Fruit fly (Drosophila melanogaster): Measurements from ENCODE around the gene tal-2A.

Gene tal-2A

dm6 chr3R:13850992-13851391, 38.1 kb downstream of the tal-2A start:
- TF ChIP-seq CG17186 (GFP tag; optimal IDR thresholded peaks at IDR 0.05): no peak
- TF ChIP-seq Dip2 (GFP tag; IDR thresholded peaks at IDR 0.05): no peak
- no peak for TF ChIP-seq rib (GFP tag; IDR thresholded peaks at IDR 0.05)
- TF ChIP-seq schlank (tag; optimal IDR thresholded peaks at IDR 0.05): no peak
- TF ChIP-seq salm (tag; optimal IDR thresholded peaks at IDR 0.05): no peak
- TF ChIP-seq eve (GFP tag; optimal IDR thresholded peaks at IDR 0.05): no peak
- TF ChIP-seq nmo (GFP tag; optimal IDR thresholded peaks at IDR 0.05): no peak
- no peak for TF ChIP-seq dati (GFP tag; IDR thresholded peaks at IDR 0.05)
- no peak for TF ChIP-seq CG10654 (GFP tag; optimal IDR thresholded peaks at IDR 0.05)
- TF ChIP-seq CG1792 (GFP tag; optimal IDR thresholded peaks at IDR 0.05): no peak
- no peak for TF ChIP-seq kah (GFP tag; optimal IDR thresholded peaks at IDR 0.05)
- TF ChIP-seq tna (GFP tag; IDR thresholded peaks at IDR 0.05; ENCODE audit: partially characterized antibody): no peak
- TF ChIP-seq Side (GFP tag; optimal IDR thresholded peaks at IDR 0.05): no peak
- TF ChIP-seq Hsf (GFP tag; optimal IDR thresholded peaks at IDR 0.05): no peak
- TF ChIP-seq Dll (GFP tag; IDR thresholded peaks at IDR 0.05; ENCODE audit: partially characterized antibody): no peak

- TF ChIP-seq tna (GFP tag; IDR thresholded peaks at IDR 0.05; ENCODE audit: partially characterized antibody) (no peak), nmo (GFP tag; optimal IDR thresholded peaks at IDR 0.05) (no peak), CG14441 (GFP tag; IDR thresholded peaks at IDR 0.05) (no peak), CG4617 (GFP tag; optimal IDR thresholded peaks at IDR 0.05; ENCODE audit: borderline replicate concordance) (no peak), wor (GFP tag; IDR thresholded peaks at IDR 0.05) (no peak), CG3838 (GFP tag; optimal IDR thresholded peaks at IDR 0.05) (no peak)
Observed at dm6 chr3R:13855354-13855753, 42.4 kb downstream of the tal-2A start, which contains the start of gene CG14362. CG14362 (minus strand) TSS chr3R:13855454.

- no peak for TF ChIP-seq Scr (GFP tag; IDR thresholded peaks at IDR 0.05; ENCODE audit: partially characterized antibody)
- TF ChIP-seq twi (tag; optimal IDR thresholded peaks at IDR 0.05): no peak
- no peak for TF ChIP-seq CG13894 (tag; optimal IDR thresholded peaks at IDR 0.05)
- no peak for TF ChIP-seq CG11085 (GFP tag; IDR thresholded peaks at IDR 0.05)
- no peak for TF ChIP-seq tll (GFP tag; optimal IDR thresholded peaks at IDR 0.05)
- TF ChIP-seq Doc2 (GFP tag; IDR thresholded peaks at IDR 0.05): no peak
- peak; percentile 36 for TF ChIP-seq dmrt99B (tag; optimal IDR thresholded peaks at IDR 0.05)
- TF ChIP-seq sd (tag; optimal IDR thresholded peaks at IDR 0.05): no peak
- no peak for TF ChIP-seq grau (tag; optimal IDR thresholded peaks at IDR 0.05)
- no peak for TF ChIP-seq pnt (GFP tag; optimal IDR thresholded peaks at IDR 0.05)
- no peak for TF ChIP-seq Hr3 (GFP tag; optimal IDR thresholded peaks at IDR 0.05)
- no peak for TF ChIP-seq CG10209 (GFP tag; optimal IDR thresholded peaks at IDR 0.05)
- no peak for TF ChIP-seq HmgD (GFP tag; optimal IDR thresholded peaks at IDR 0.05)
- TF ChIP-seq CG5245 (GFP tag; optimal IDR thresholded peaks at IDR 0.05): no peak
- no peak for TF ChIP-seq CG6813 (GFP tag; optimal IDR thresholded peaks at IDR 0.05)
- TF ChIP-seq ro (GFP tag; IDR thresholded peaks at IDR 0.05): no peak
- TF ChIP-seq CG8388 (GFP tag; optimal IDR thresholded peaks at IDR 0.05): peak; percentile 20
- TF ChIP-seq sisA (GFP tag; IDR thresholded peaks at IDR 0.05): peak; percentile 13; the same call in 1 of the 2 replicates
- no peak for TF ChIP-seq CG8281 (tag; optimal IDR thresholded peaks at IDR 0.05)
- no peak for TF ChIP-seq CG10979 (tag; optimal IDR thresholded peaks at IDR 0.05)
- no peak for TF ChIP-seq al (GFP tag; IDR thresholded peaks at IDR 0.05)
- TF ChIP-seq HLH3B (GFP tag; IDR thresholded peaks at IDR 0.05): 0 out of 2 replicates have a peak, but pooled peaks have one; percentile 31
- 0 out of 2 replicates have a peak, but pooled peaks have one; percentile 19 for TF ChIP-seq CG31441 (GFP tag; IDR thresholded peaks at IDR 0.05)
- TF ChIP-seq CG5953 (GFP tag; IDR thresholded peaks at IDR 0.05): no peak
- TF ChIP-seq mam (GFP tag; optimal IDR thresholded peaks at IDR 0.05): no peak
- TF ChIP-seq Lpt (GFP tag; optimal IDR thresholded peaks at IDR 0.05): no peak
- TF ChIP-seq phol (tag; optimal IDR thresholded peaks at IDR 0.05): peak; percentile 25
- no peak for TF ChIP-seq cwo (GFP tag; optimal IDR thresholded peaks at IDR 0.05)
- TF ChIP-seq Vsx1 (GFP tag; optimal IDR thresholded peaks at IDR 0.05): no peak
- TF ChIP-seq zen (tag; optimal IDR thresholded peaks at IDR 0.05): peak; percentile 36
Observed at dm6 chr3R:13857339-13857738, 44.4 kb downstream of the tal-2A start.

Measured in whole organism, embryonic.